Fruit fly (Drosophila melanogaster): ENCODE measurements around the gene slgA.
A peak's percentile ranks its signal among the peaks of the same experiment; 100 is the strongest.

slgA gene

dm6 chrX:21349800-21350309 lies 23.9 kb upstream of the slgA start, which contains the start of the genes peng and sol (continued):
- TF ChIP-seq CG31388 (GFP tag; optimal IDR thresholded peaks at IDR 0.05), result peak; percentile 17
- TF ChIP-seq Sox100B (GFP tag; optimal IDR thresholded peaks at IDR 0.05), result no peak
- TF ChIP-seq CG7839 (tag; optimal IDR thresholded peaks at IDR 0.05), result peak; percentile 76
- no peak for TF ChIP-seq CG7963 (GFP tag; IDR thresholded peaks at IDR 0.05; ENCODE audit: partially characterized antibody)
- TF ChIP-seq bigmax (GFP tag; optimal IDR thresholded peaks at IDR 0.05), result no peak
- TF ChIP-seq sisA (GFP tag; IDR thresholded peaks at IDR 0.05), result peak; percentile 50; the same call in 1 of the 2 replicates
- TF ChIP-seq fu2 (GFP tag; optimal IDR thresholded peaks at IDR 0.05), result peak; percentile 65
- TF ChIP-seq CG13287 (GFP tag; IDR thresholded peaks at IDR 0.05; ENCODE audit: partially characterized antibody), result 0 out of 2 replicates have a peak, but pooled peaks have one; percentile 12
- no peak for TF ChIP-seq dati (GFP tag; IDR thresholded peaks at IDR 0.05)
- TF ChIP-seq Atf-2 (GFP tag; optimal IDR thresholded peaks at IDR 0.05), result peak; percentile 69
- TF ChIP-seq Sox102F (GFP tag; optimal IDR thresholded peaks at IDR 0.05), result peak; percentile 69
- TF ChIP-seq lmd (GFP tag; IDR thresholded peaks at IDR 0.05), result peak; percentile 58
- peak; percentile 49; the same call in 1 of the 2 replicates for TF ChIP-seq E2f1 (GFP tag; IDR thresholded peaks at IDR 0.05)
- TF ChIP-seq CG8388 (GFP tag; optimal IDR thresholded peaks at IDR 0.05), result peak; percentile 61
- TF ChIP-seq Hr51 (GFP tag; optimal IDR thresholded peaks at IDR 0.05), result peak; percentile 16 to 74
- TF ChIP-seq CG15269 (tag; optimal IDR thresholded peaks at IDR 0.05), result peak; percentile 68
- TF ChIP-seq z (GFP tag; IDR thresholded peaks at IDR 0.05), result no peak
- no peak for TF ChIP-seq CG17568 (GFP tag; optimal IDR thresholded peaks at IDR 0.05)
- TF ChIP-seq CG9609 (GFP tag; optimal IDR thresholded peaks at IDR 0.05), result peak; percentile 57
- peak; percentile 51 for TF ChIP-seq maf-S (GFP tag; optimal IDR thresholded peaks at IDR 0.05)
- TF ChIP-seq Dll (GFP tag; IDR thresholded peaks at IDR 0.05; ENCODE audit: partially characterized antibody), result 0 out of 4 replicates have a peak, but pooled peaks have one; percentile 30
- peak; percentile 47 for TF ChIP-seq CG34376 (GFP tag; optimal IDR thresholded peaks at IDR 0.05)
- TF ChIP-seq CG17359 (tag; optimal IDR thresholded peaks at IDR 0.05), result peak; percentile 60
- no peak for TF ChIP-seq pan (optimal IDR thresholded peaks at IDR 0.05)
- TF ChIP-seq pan (GFP tag; optimal IDR thresholded peaks at IDR 0.05 in 1 of 2, IDR thresholded peaks at IDR 0.05 in 1 of 2), result peak in 1 of 2 experiments; percentile 61
- no peak for TF ChIP-seq dimm (GFP tag; IDR thresholded peaks at IDR 0.05)
- peak; percentile 76 for TF ChIP-seq Hr3 (GFP tag; optimal IDR thresholded peaks at IDR 0.05)
- TF ChIP-seq CG3281 (GFP tag; optimal IDR thresholded peaks at IDR 0.05), result peak; percentile 71
- TF ChIP-seq CG8290 (GFP tag; optimal IDR thresholded peaks at IDR 0.05), result peak; percentile 100
- TF ChIP-seq CG8290 (tag; optimal IDR thresholded peaks at IDR 0.05), result peak; percentile 98 to 100
- peak; percentile 47 for TF ChIP-seq schlank (tag; optimal IDR thresholded peaks at IDR 0.05)
- TF ChIP-seq gsb (GFP tag; IDR thresholded peaks at IDR 0.05), result no peak
- TF ChIP-seq CG10543 (GFP tag; optimal IDR thresholded peaks at IDR 0.05), result peak; percentile 38
- TF ChIP-seq ssp (GFP tag; IDR thresholded peaks at IDR 0.05), result peak; percentile 51; the same call in 1 of the 2 replicates
- TF ChIP-seq abd-A (tag; optimal IDR thresholded peaks at IDR 0.05), result no peak
- TF ChIP-seq klu (GFP tag; IDR thresholded peaks at IDR 0.05), result peak; percentile 52
- peak; percentile 66 for TF ChIP-seq PHDP (tag; optimal IDR thresholded peaks at IDR 0.05)
- TF ChIP-seq Gug (GFP tag; IDR thresholded peaks at IDR 0.05), result 0 out of 4 replicates have a peak, but pooled peaks have one; percentile 22
- TF ChIP-seq vvl (GFP tag; IDR thresholded peaks at IDR 0.05), result peak; percentile 73
- peak; percentile 72 for TF ChIP-seq Six4 (GFP tag; optimal IDR thresholded peaks at IDR 0.05)
- no peak for TF ChIP-seq CG8478 (optimal IDR thresholded peaks at IDR 0.05)
- TF ChIP-seq dm (GFP tag; optimal IDR thresholded peaks at IDR 0.05), result peak; percentile 92
- peak; percentile 97 for TF ChIP-seq grau (tag; optimal IDR thresholded peaks at IDR 0.05)
- peak; percentile 73 for TF ChIP-seq CG12104 (GFP tag; optimal IDR thresholded peaks at IDR 0.05)
- TF ChIP-seq CTCF (GFP tag; optimal IDR thresholded peaks at IDR 0.05), result peak; percentile 18
- no peak for TF ChIP-seq Lpt (GFP tag; optimal IDR thresholded peaks at IDR 0.05)
- no peak for TF ChIP-seq Neu2 (GFP tag; optimal IDR thresholded peaks at IDR 0.05; ENCODE audit: borderline replicate concordance)
- TF ChIP-seq tna (GFP tag; IDR thresholded peaks at IDR 0.05; ENCODE audit: partially characterized antibody), result no peak
- no peak for TF ChIP-seq unc-4 (GFP tag; IDR thresholded peaks at IDR 0.05; ENCODE audit: partially characterized antibody)
- TF ChIP-seq Elba2 (GFP tag; optimal IDR thresholded peaks at IDR 0.05), result peak; percentile 15
- peak; percentile 45 for TF ChIP-seq Nf-YB (GFP tag; optimal IDR thresholded peaks at IDR 0.05)

Data from whole organism, embryonic.